Worm (Caenorhabditis elegans) whole organism, L4 larva: ENCODE data around the gene ckb-3.
A peak's percentile ranks its signal among the peaks of the same experiment; 100 is the strongest.

ENCODE experiments used
- D1046.2 ChIP-seq: fragments of 200-800 bp; sonication (Bioruptor generic); IDR thresholded peaks from 2 replicates; pipeline ENCODE4 v1.3.6; 2022; ENCODE audit warnings: missing genetic modification characterization, missing compliant biosample characterization
- F10B5.3 ChIP-seq: sonication (generic microtip); optimal IDR thresholded peaks from 2 replicates; lab custom pipeline; 2016; ENCODE audit warnings: mild to moderate bottlenecking, missing genetic modification characterization, missing compliant biosample characterization
- T20F7.1 ChIP-seq: fragments of 200-800 bp; sonication (Bioruptor generic); optimal IDR thresholded peaks from 2 replicates; lab custom pipeline; 2018; ENCODE audit warnings: mild to moderate bottlenecking, missing genetic modification characterization, missing compliant biosample characterization
- Y48G9A.11 ChIP-seq: fragments of 200-800 bp; sonication (Bioruptor generic); IDR thresholded peaks from 2 replicates; pipeline ENCODE4 v1.3.6; 2022; ENCODE audit warnings: missing genetic modification reagents, missing genetic modification characterization, missing compliant biosample characterization
- ZK337.2 ChIP-seq: fragments of 200-800 bp; sonication (Bioruptor generic); IDR thresholded peaks from 2 replicates; pipeline ENCODE4 v1.3.6; 2022; ENCODE audit warnings: missing genetic modification reagents, missing genetic modification characterization, missing compliant biosample characterization
- ZK546.5 ChIP-seq, 2 experiments: sonication (generic microtip); optimal IDR thresholded peaks; 2 replicates each; lab custom pipeline; 2017; ENCODE audit warnings: missing biosample characterization in 2 of 2, missing genetic modification characterization in 2 of 2
- ama-1 ChIP-seq: fragments of 150-350 bp; optimal IDR thresholded peaks from 2 replicates; lab custom pipeline; 2014; ENCODE audit warnings: inconsistent platforms, mixed read lengths
- attf-4 ChIP-seq: sonication (generic microtip); optimal IDR thresholded peaks from 3 replicates; lab custom pipeline; 2017; ENCODE audit warnings: missing biosample characterization, missing genetic modification characterization
- ctbp-1 ChIP-seq: fragments of 200-800 bp; sonication (Bioruptor generic); IDR thresholded peaks from 2 replicates; pipeline ENCODE4 v1.3.6; 2022; ENCODE audit warnings: missing genetic modification reagents, missing genetic modification characterization, missing compliant biosample characterization
- daf-16 ChIP-seq, 3 experiments: sonication (generic microtip); optimal IDR thresholded peaks; 2 replicates each; lab custom pipeline; 2016 to 2017; ENCODE audit warnings: missing genetic modification characterization in 3 of 3, missing genetic modification reagents in 3 of 3, mild to moderate bottlenecking in 2 of 3, missing compliant biosample characterization in 2 of 3, missing biosample characterization in 1 of 3, moderate library complexity in 1 of 3
- daf-19 ChIP-seq: fragments of 200-800 bp; sonication (Bioruptor generic); conservative IDR thresholded peaks from 2 replicates; pipeline ENCODE4 v1.3.6; 2022; ENCODE audit warnings: missing genetic modification characterization, missing compliant biosample characterization
- dmd-8 ChIP-seq: fragments of 200-800 bp; sonication (Bioruptor generic); IDR thresholded peaks from 2 replicates; pipeline ENCODE4 v1.3.6; 2022; ENCODE audit warnings: missing genetic modification characterization, missing compliant biosample characterization
- dmd-9 ChIP-seq: fragments of 200-800 bp; sonication (Bioruptor generic); IDR thresholded peaks from 2 replicates; pipeline ENCODE4 v1.3.6; 2022; ENCODE audit warnings: missing genetic modification reagents, missing genetic modification characterization, missing compliant biosample characterization
- dpl-1 ChIP-seq: fragments of 150-350 bp; optimal IDR thresholded peaks from 2 replicates; lab custom pipeline; 2014; ENCODE audit warnings: missing biosample characterization, missing genetic modification reagents, missing genetic modification characterization
- duxl-1 ChIP-seq: sonication (generic microtip); optimal IDR thresholded peaks from 2 replicates; lab custom pipeline; 2016; ENCODE audit warnings: mild to moderate bottlenecking, missing genetic modification characterization, moderate library complexity, missing compliant biosample characterization; ENCODE audit not compliant: poor library complexity
- fkh-10 ChIP-seq: fragments of 150-350 bp; optimal IDR thresholded peaks from 2 replicates; lab custom pipeline; 2014; ENCODE audit warnings: missing biosample characterization, missing genetic modification reagents, missing genetic modification characterization
- gei-8 ChIP-seq: fragments of 200-800 bp; sonication (Bioruptor generic); optimal IDR thresholded peaks from 2 replicates; lab custom pipeline; 2018; ENCODE audit warnings: mild to moderate bottlenecking, missing genetic modification characterization, missing compliant biosample characterization
- hif-1 ChIP-seq, 2 experiments: sonication (generic microtip); optimal IDR thresholded peaks; 2 replicates each; lab custom pipeline; 2016 to 2017; ENCODE audit warnings: missing compliant biosample characterization in 2 of 2, missing genetic modification characterization in 2 of 2, missing genetic modification reagents in 2 of 2, missing genotype in 2 of 2, mild to moderate bottlenecking in 1 of 2
- hlh-11 ChIP-seq: fragments of 200-800 bp; sonication (Bioruptor generic); optimal IDR thresholded peaks from 2 replicates; lab custom pipeline; 2018; ENCODE audit warnings: mild to moderate bottlenecking, missing genetic modification characterization, missing compliant biosample characterization
- hmg-1.1 ChIP-seq: fragments of 200-800 bp; sonication (Bioruptor generic); IDR thresholded peaks from 2 replicates; pipeline ENCODE4 v1.3.6; 2022; ENCODE audit warnings: missing genetic modification reagents, missing genetic modification characterization, missing compliant biosample characterization
- lim-7 ChIP-seq: fragments of 200-800 bp; sonication (Bioruptor generic); IDR thresholded peaks from 2 replicates; pipeline ENCODE4 v1.3.6; 2022; ENCODE audit warnings: missing genetic modification characterization, missing compliant biosample characterization
- lin-1 ChIP-seq: fragments of 200-800 bp; sonication (Bioruptor generic); IDR thresholded peaks from 2 replicates; pipeline ENCODE4 v1.3.6; 2022; ENCODE audit warnings: missing genetic modification reagents, missing genetic modification characterization, missing compliant biosample characterization
- lin-13 ChIP-seq: fragments of 150-350 bp; optimal IDR thresholded peaks from 2 replicates; lab custom pipeline; 2014; ENCODE audit warnings: missing biosample characterization, missing genetic modification reagents, missing genetic modification characterization
- lin-29 ChIP-seq: fragments of 200-800 bp; sonication (Bioruptor generic); IDR thresholded peaks from 2 replicates; pipeline ENCODE4 v1.3.6; 2022; ENCODE audit warnings: missing genetic modification reagents, missing genetic modification characterization, missing compliant biosample characterization
- lin-38 ChIP-seq: fragments of 200-800 bp; sonication (Bioruptor generic); IDR thresholded peaks from 2 replicates; pipeline ENCODE4 v1.3.6; 2022; ENCODE audit warnings: missing genetic modification reagents, missing genetic modification characterization, missing compliant biosample characterization
- lin-39 ChIP-seq: fragments of 150-350 bp; optimal IDR thresholded peaks from 2 replicates; lab custom pipeline; 2014; ENCODE audit warnings: missing biosample characterization, missing genetic modification reagents, missing genetic modification characterization
- lsy-2 ChIP-seq, 2 experiments: fragments of 150-350 bp in 1 of 2; sonication (generic microtip) in 1 of 2; optimal IDR thresholded peaks; 2 replicates each; lab custom pipeline; 2014 to 2017; ENCODE audit warnings: missing biosample characterization in 2 of 2, missing genetic modification characterization in 2 of 2
- madf-9 ChIP-seq: fragments of 200-800 bp; sonication (Bioruptor generic); conservative IDR thresholded peaks from 2 replicates; pipeline ENCODE4 v1.3.6; 2022; ENCODE audit warnings: missing genetic modification reagents, missing genetic modification characterization, missing compliant biosample characterization
- mdl-1 ChIP-seq, 2 experiments: fragments of 150-350 bp in 1 of 2; sonication (generic microtip) in 1 of 2; optimal IDR thresholded peaks; 2 replicates each; lab custom pipeline; 2014 to 2017; ENCODE audit warnings: missing biosample characterization in 2 of 2, missing genetic modification characterization in 2 of 2
- mes-2 ChIP-seq: sonication (generic microtip); optimal IDR thresholded peaks from 2 replicates; lab custom pipeline; 2016; ENCODE audit warnings: missing genotype, mild to moderate bottlenecking, missing genetic modification characterization, missing compliant biosample characterization; ENCODE audit not compliant: poor library complexity, severe bottlenecking
- mxl-2 ChIP-seq: fragments of 200-800 bp; sonication (Bioruptor generic); conservative IDR thresholded peaks from 2 replicates; pipeline ENCODE4 v1.3.6; 2022; ENCODE audit warnings: missing genetic modification reagents, missing genetic modification characterization, missing compliant biosample characterization
- mxl-3 ChIP-seq: fragments of 200-800 bp; sonication (Bioruptor generic); optimal IDR thresholded peaks from 2 replicates; lab custom pipeline; 2018; ENCODE audit warnings: mild to moderate bottlenecking, missing genetic modification characterization, missing compliant biosample characterization
- nhr-102 ChIP-seq: sonication (generic microtip); optimal IDR thresholded peaks from 2 replicates; lab custom pipeline; 2016; ENCODE audit warnings: mild to moderate bottlenecking, missing genetic modification characterization, moderate library complexity, missing compliant biosample characterization
- nhr-25 ChIP-seq: sonication (generic microtip); optimal IDR thresholded peaks from 2 replicates; lab custom pipeline; 2017; ENCODE audit warnings: missing genetic modification characterization, mild to moderate bottlenecking, missing compliant biosample characterization, antibody characterized with exemption, moderate library complexity, borderline replicate concordance; ENCODE audit not compliant: insufficient read depth
- nhr-42 ChIP-seq: fragments of 200-800 bp; sonication (Bioruptor generic); IDR thresholded peaks from 2 replicates; pipeline ENCODE4 v1.3.6; 2022; ENCODE audit warnings: missing genetic modification characterization, missing compliant biosample characterization
- nhr-77 ChIP-seq: fragments of 150-350 bp; optimal IDR thresholded peaks from 2 replicates; lab custom pipeline; 2014; ENCODE audit warnings: missing biosample characterization, missing genetic modification characterization
- pha-4 ChIP-seq, 2 experiments: fragments of 150-350 bp in 1 of 2; fragments of 200-800 bp in 1 of 2; sonication (Bioruptor generic) in 1 of 2; IDR thresholded peaks in 1 of 2; optimal IDR thresholded peaks in 1 of 2; 2 replicates each; pipeline versions ENCODE4 v1.3.6 to Lab custom; 2014 to 2022; ENCODE audit warnings: missing genetic modification characterization in 2 of 2, missing genetic modification reagents in 2 of 2, missing biosample characterization in 1 of 2, missing compliant biosample characterization in 1 of 2
- php-3 ChIP-seq: fragments of 200-800 bp; sonication (Bioruptor generic); IDR thresholded peaks from 2 replicates; pipeline ENCODE4 v1.3.6; 2022; ENCODE audit warnings: missing genetic modification reagents, missing genetic modification characterization, missing compliant biosample characterization
- saeg-2 ChIP-seq: fragments of 200-800 bp; sonication (Bioruptor generic); IDR thresholded peaks from 2 replicates; pipeline ENCODE4 v1.3.6; 2022; ENCODE audit warnings: missing genetic modification reagents, missing genetic modification characterization, missing compliant biosample characterization
- set-16 ChIP-seq: fragments of 200-800 bp; sonication (Bioruptor generic); IDR thresholded peaks from 2 replicates; pipeline ENCODE4 v1.3.6; 2022; ENCODE audit warnings: missing genetic modification reagents, missing genetic modification characterization, missing compliant biosample characterization
- snpc-4 ChIP-seq: fragments of 150-350 bp; optimal IDR thresholded peaks from 2 replicates; lab custom pipeline; 2014; ENCODE audit warnings: missing biosample characterization, missing genetic modification characterization
- spr-1 ChIP-seq: sonication (generic microtip); optimal IDR thresholded peaks from 2 replicates; lab custom pipeline; 2016; ENCODE audit warnings: mild to moderate bottlenecking, missing genetic modification characterization, missing compliant biosample characterization
- spr-3 ChIP-seq: fragments of 200-800 bp; sonication (Bioruptor generic); optimal IDR thresholded peaks from 2 replicates; lab custom pipeline; 2018; ENCODE audit warnings: mild to moderate bottlenecking, missing genetic modification characterization, missing compliant biosample characterization
- tag-97 ChIP-seq: fragments of 200-800 bp; sonication (Bioruptor generic); IDR thresholded peaks from 2 replicates; pipeline ENCODE4 v1.3.6; 2022; ENCODE audit warnings: missing genetic modification characterization, missing compliant biosample characterization
- unc-130 ChIP-seq: sonication (generic microtip); optimal IDR thresholded peaks from 2 replicates; lab custom pipeline; 2016; ENCODE audit warnings: missing genetic modification reagents, missing genetic modification characterization, missing compliant biosample characterization
- unc-39 ChIP-seq: sonication (generic microtip); optimal IDR thresholded peaks from 2 replicates; lab custom pipeline; 2017; ENCODE audit warnings: missing biosample characterization, missing genetic modification characterization
- unc-62 ChIP-seq, 3 experiments: fragments of 150-350 bp in 1 of 3; sonication (generic microtip); optimal IDR thresholded peaks in 2 of 3; peaks in 1 of 3; 1 replicate in 1 of 3; 2 replicates in 2 of 3; lab custom pipeline; 2014 to 2017; ENCODE audit warnings: missing biosample characterization in 3 of 3, missing genetic modification characterization in 3 of 3, missing genetic modification reagents in 3 of 3, missing genotype in 1 of 3
- ztf-11 ChIP-seq: fragments of 150-350 bp; optimal IDR thresholded peaks from 2 replicates; lab custom pipeline; 2014; ENCODE audit warnings: missing biosample characterization, missing genetic modification characterization

The ckb-3 gene

DNA sequence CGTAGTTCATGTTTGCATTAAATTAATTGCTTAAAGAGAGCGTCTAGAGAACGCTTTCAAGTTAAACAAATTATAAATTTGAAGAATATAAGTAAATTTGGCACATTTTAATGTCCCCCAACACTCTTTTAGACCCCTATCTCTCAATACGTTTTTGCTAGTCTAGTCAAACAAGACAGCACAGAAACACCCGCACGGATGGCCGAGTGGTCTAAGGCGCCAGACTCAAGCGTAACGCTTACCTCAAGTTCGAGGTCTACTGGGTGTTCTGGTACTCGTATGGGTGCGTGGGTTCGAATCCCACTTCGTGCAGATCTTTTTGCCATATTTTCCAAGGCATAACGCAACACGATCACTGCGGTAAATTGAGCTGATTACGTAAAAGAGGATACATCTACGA, 8.4 kb upstream of the ckb-3 start:
- no peak for TF ChIP-seq mxl-3
- TF ChIP-seq T20F7.1, result no peak
- TF ChIP-seq mdl-1 (tag; optimal IDR thresholded peaks at IDR 0.05; lab: Kevin White, UChicago), result no peak
- TF ChIP-seq lim-7 (GFP tag; lab: Robert Waterston, UW), result peak; percentile 73; the same call in 1 of the 2 replicates
- no peak for TF ChIP-seq attf-4 (tag; lab: Kevin White, UChicago)
- TF ChIP-seq pha-4 (GFP tag; IDR thresholded peaks at IDR 0.05; lab: Robert Waterston, UW), result peak; percentile 46; the same call in 1 of the 2 replicates
- TF ChIP-seq pha-4 (tag; optimal IDR thresholded peaks at IDR 0.05; lab: Kevin White, UChicago), result no peak
- TF ChIP-seq set-16, result no peak
- no peak for TF ChIP-seq unc-130 (GFP tag; lab: Kevin White, UChicago)
- TF ChIP-seq spr-3 (GFP tag; lab: Kevin White, UChicago), result no peak
- TF ChIP-seq nhr-25 (tag; lab: Kevin White, UChicago), result no peak
- TF ChIP-seq ama-1 (lab: Kevin White, UChicago), result no peak
- no peak for TF ChIP-seq mxl-2 (GFP tag; lab: Robert Waterston, UW)
- peak; percentile 35 for TF ChIP-seq duxl-1
- no peak for TF ChIP-seq F10B5.3 (tag; lab: Kevin White, UChicago)
- TF ChIP-seq lin-29 (GFP tag; lab: Robert Waterston, UW), result 0 out of 2 replicates have a peak, but pooled peaks have one; percentile 16
- TF ChIP-seq ZK546.5 (tag; optimal IDR thresholded peaks at IDR 0.05; lab: Kevin White, UChicago), result no peak
- no peak for TF ChIP-seq D1046.2
- peak; percentile 64; the same call in 1 of the 2 replicates for TF ChIP-seq madf-9
- TF ChIP-seq gei-8 (GFP tag; lab: Kevin White, UChicago), result no peak
- no peak for TF ChIP-seq nhr-77 (tag; lab: Kevin White, UChicago)
- no peak for TF ChIP-seq saeg-2 (GFP tag; lab: Robert Waterston, UW)
- 0 out of 2 replicates have a peak, but pooled peaks have one; percentile 43 for TF ChIP-seq dmd-9
- no peak for TF ChIP-seq ztf-11 (tag; lab: Kevin White, UChicago)
- no peak for TF ChIP-seq daf-19
- no peak for TF ChIP-seq nhr-42 (GFP tag; lab: Robert Waterston, UW)
- peak; percentile 21 for TF ChIP-seq hlh-11 (tag; lab: Kevin White, UChicago)
- TF ChIP-seq nhr-102, result no peak
- peak in 1 of 2 experiments; percentile 1 for TF ChIP-seq hif-1 (tag; optimal IDR thresholded peaks at IDR 0.05; lab: Kevin White, UChicago)
- no peak for TF ChIP-seq lsy-2 (tag; optimal IDR thresholded peaks at IDR 0.05; lab: Kevin White, UChicago)
- TF ChIP-seq lin-13, result no peak
- TF ChIP-seq daf-16 (GFP tag; optimal IDR thresholded peaks at IDR 0.05; lab: Kevin White, UChicago), result no peak
- TF ChIP-seq daf-16 (tag; optimal IDR thresholded peaks at IDR 0.05; lab: Kevin White, UChicago), result no peak
- peak; percentile 63 for TF ChIP-seq mes-2 (tag; lab: Kevin White, UChicago)
- TF ChIP-seq snpc-4 (tag; lab: Kevin White, UChicago), result no peak
- TF ChIP-seq lin-1 (GFP tag; lab: Robert Waterston, UW), result 0 out of 2 replicates have a peak, but pooled peaks have one; percentile 20
- no peak for TF ChIP-seq lin-38 (GFP tag; lab: Robert Waterston, UW)
- no peak for TF ChIP-seq dpl-1 (GFP tag; lab: Kevin White, UChicago)
- peak; percentile 69; the same call in 1 of the 2 replicates for TF ChIP-seq dmd-8 (GFP tag; lab: Robert Waterston, UW)
- no peak for TF ChIP-seq tag-97 (GFP tag; lab: Robert Waterston, UW)
- TF ChIP-seq ctbp-1 (GFP tag; lab: Robert Waterston, UW), result 0 out of 2 replicates have a peak, but pooled peaks have one; percentile 30
- TF ChIP-seq fkh-10, result no peak
- peak in 1 of 2 experiments; percentile 52 for TF ChIP-seq unc-62 (GFP tag; optimal IDR thresholded peaks at IDR 0.05 in 1 of 2; lab: Kevin White, UChicago)
- TF ChIP-seq unc-62 (tag; optimal IDR thresholded peaks at IDR 0.05; lab: Kevin White, UChicago), result no peak
- TF ChIP-seq lin-39 (tag; lab: Kevin White, UChicago), result no peak
- peak; percentile 63; the same call in 1 of the 2 replicates for TF ChIP-seq Y48G9A.11
- TF ChIP-seq spr-1 (tag; lab: Kevin White, UChicago), result no peak
- no peak for TF ChIP-seq unc-39 (tag; lab: Kevin White, UChicago)
- no peak for TF ChIP-seq php-3 (GFP tag; lab: Robert Waterston, UW)
- 0 out of 2 replicates have a peak, but pooled peaks have one; percentile 36 for TF ChIP-seq hmg-1.1
- no peak for TF ChIP-seq ZK337.2 (GFP tag; lab: Robert Waterston, UW)
